Worm (Caenorhabditis elegans) whole organism, midembryonic: Measurements from ENCODE around the gene pgap-1.

Experiments
- T22C8.4 ChIP-seq: fragments of 200-800 bp; sonication (Bioruptor generic); IDR thresholded peaks from 2 replicates; pipeline ENCODE4 v1.3.6; 2022; ENCODE audit warnings: missing genetic modification characterization, missing compliant biosample characterization
- cog-1 ChIP-seq: sonication (generic microtip); optimal IDR thresholded peaks from 2 replicates; lab custom pipeline; 2016; ENCODE audit warnings: missing genetic modification characterization, missing compliant biosample characterization
- flt-1 ChIP-seq: fragments of 200-800 bp; sonication (Bioruptor generic); IDR thresholded peaks from 2 replicates; pipeline ENCODE4 v1.3.6; 2022; ENCODE audit warnings: missing genetic modification characterization, missing compliant biosample characterization
- klf-2 ChIP-seq: fragments of 200-800 bp; sonication (Bioruptor generic); conservative IDR thresholded peaks from 2 replicates; pipeline ENCODE4 v1.3.6; 2022; ENCODE audit warnings: missing genetic modification reagents, missing genetic modification characterization, missing compliant biosample characterization
- med-1 ChIP-seq: sonication (generic microtip); optimal IDR thresholded peaks from 2 replicates; lab custom pipeline; 2017; ENCODE audit warnings: missing genetic modification characterization, mild to moderate bottlenecking, missing compliant biosample characterization, antibody characterized with exemption, missing genetic modification reagents; ENCODE audit not compliant: insufficient read depth
- ref-1 ChIP-seq: fragments of 200-800 bp; sonication (Bioruptor generic); conservative IDR thresholded peaks from 2 replicates; pipeline ENCODE4 v1.3.6; 2022; ENCODE audit warnings: missing genetic modification reagents, missing genetic modification characterization, missing compliant biosample characterization
- tab-1 ChIP-seq: fragments of 200-800 bp; sonication (Bioruptor generic); IDR thresholded peaks from 2 replicates; pipeline ENCODE4 v1.3.6; 2022; ENCODE audit warnings: missing genetic modification characterization, missing compliant biosample characterization
- ztf-23 ChIP-seq: fragments of 200-800 bp; sonication (Bioruptor generic); IDR thresholded peaks from 2 replicates; pipeline ENCODE4 v1.3.6; 2022; ENCODE audit warnings: missing genetic modification reagents, missing genetic modification characterization, missing compliant biosample characterization
- ztf-29 ChIP-seq: fragments of 200-800 bp; sonication (Bioruptor generic); IDR thresholded peaks from 2 replicates; pipeline ENCODE4 v1.3.6; 2022; ENCODE audit warnings: missing genetic modification reagents, missing genetic modification characterization, missing compliant biosample characterization

pgap-1 gene

DNA sequence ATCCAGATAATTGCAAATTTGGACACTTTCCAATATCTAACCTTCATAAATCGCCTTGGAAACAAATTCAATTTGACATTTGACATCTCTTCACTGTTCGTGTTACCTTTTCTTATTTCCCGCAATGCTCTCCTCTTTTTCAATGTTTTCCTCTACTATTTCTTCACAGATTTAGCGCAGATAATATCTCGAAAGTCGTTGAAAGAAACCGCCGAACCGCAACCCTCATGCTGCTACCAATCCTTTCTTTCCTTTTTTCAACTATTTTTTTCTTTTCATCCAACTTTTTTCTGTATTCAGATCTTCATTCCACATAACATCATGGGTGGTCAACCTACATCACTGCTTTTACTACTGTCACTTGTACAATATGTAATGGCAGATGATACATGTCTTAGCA, 7.3 kb upstream of the pgap-1 start, which contains the start of gene T19B10.5:
Gene T19B10.5, plus strand, starts transcription at position 301 of the 400 bp plus-strand sequence.
- TF ChIP-seq med-1 (GFP tag; lab: Kevin White, UChicago) (no peak), flt-1 (GFP tag; lab: Robert Waterston, UW) (no peak), T22C8.4 (GFP tag; lab: Robert Waterston, UW) (no peak), ztf-29 (GFP tag; lab: Robert Waterston, UW) (no peak), ref-1 (GFP tag; lab: Robert Waterston, UW) (no peak)

DNA sequence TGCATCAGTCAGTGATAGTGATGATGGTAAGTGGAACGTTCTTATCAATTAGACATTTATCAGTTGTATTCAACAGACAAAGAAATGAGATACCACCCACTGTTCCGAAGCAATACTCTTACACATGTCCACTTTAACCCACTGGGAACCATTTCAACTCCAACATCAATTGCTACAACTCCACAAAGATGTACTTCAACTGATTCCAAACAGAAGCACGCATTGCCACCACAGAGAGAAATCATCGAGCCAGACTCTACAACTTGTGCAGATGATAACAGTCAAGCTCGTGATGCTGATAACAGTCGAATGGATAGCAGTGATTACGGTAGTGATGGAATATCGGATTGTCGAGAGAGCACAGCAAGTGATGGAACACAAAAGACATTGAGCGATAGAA, 5.8 kb upstream of the pgap-1 start:
- no peak for TF ChIP-seq cog-1 (tag; lab: Kevin White, UChicago)
- no peak for TF ChIP-seq ztf-29 (GFP tag; lab: Robert Waterston, UW)
- no peak for TF ChIP-seq ztf-23 (GFP tag; lab: Robert Waterston, UW)
- TF ChIP-seq T22C8.4 (GFP tag; lab: Robert Waterston, UW): no peak
- TF ChIP-seq ref-1 (GFP tag; lab: Robert Waterston, UW): no peak
- no peak for TF ChIP-seq med-1 (GFP tag; lab: Kevin White, UChicago)
- TF ChIP-seq flt-1 (GFP tag; lab: Robert Waterston, UW): no peak
- TF ChIP-seq klf-2 (GFP tag; lab: Robert Waterston, UW): no peak
- TF ChIP-seq tab-1 (GFP tag; lab: Robert Waterston, UW): no peak

DNA sequence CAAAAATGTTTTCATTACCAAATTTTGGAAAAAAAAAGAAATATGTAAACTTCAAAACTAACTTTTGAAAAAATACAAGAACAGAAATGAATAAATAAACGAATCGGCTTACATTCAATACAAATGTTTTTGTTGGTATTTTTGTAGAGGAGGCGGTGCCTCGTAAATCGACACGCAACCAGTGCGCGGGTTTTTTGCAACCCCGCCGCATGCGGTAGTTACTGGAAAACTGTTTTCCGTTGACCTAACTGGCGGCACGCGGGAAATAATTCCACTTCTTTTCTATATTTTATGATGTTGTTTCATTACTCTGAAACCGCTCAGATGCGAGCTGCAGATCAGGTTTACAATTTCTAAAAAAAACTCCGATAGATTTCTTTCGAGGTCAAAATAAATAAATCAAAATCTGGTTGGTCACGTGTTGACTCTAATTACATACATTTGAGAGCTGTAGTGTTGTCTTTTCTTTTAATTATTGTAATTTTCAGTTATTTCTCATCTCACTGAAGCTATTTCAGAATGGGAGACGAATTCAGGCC, 2.4 kb upstream of the pgap-1 start, which contains the start of the genes dvc-1 and ima-1:
Gene dvc-1, minus strand, starts transcription at position 145 of the 539 bp plus-strand sequence.
Gene ima-1, plus strand, starts transcription at position 489 of the 539 bp plus-strand sequence.
- peak; percentile 84 for TF ChIP-seq ztf-23 (GFP tag; lab: Robert Waterston, UW)
- peak; percentile 73 for TF ChIP-seq klf-2 (GFP tag; lab: Robert Waterston, UW)
- TF ChIP-seq cog-1 (tag; lab: Kevin White, UChicago): peak; percentile 78
- peak; percentile 92 for TF ChIP-seq med-1 (GFP tag; lab: Kevin White, UChicago)
- TF ChIP-seq ztf-29 (GFP tag; lab: Robert Waterston, UW): peak; percentile 27; the same call in 1 of the 2 replicates
- TF ChIP-seq ref-1 (GFP tag; lab: Robert Waterston, UW): no peak
- TF ChIP-seq flt-1 (GFP tag; lab: Robert Waterston, UW): peak; percentile 87
- peak; percentile 57 for TF ChIP-seq T22C8.4 (GFP tag; lab: Robert Waterston, UW)
- TF ChIP-seq tab-1 (GFP tag; lab: Robert Waterston, UW): peak; percentile 84

DNA sequence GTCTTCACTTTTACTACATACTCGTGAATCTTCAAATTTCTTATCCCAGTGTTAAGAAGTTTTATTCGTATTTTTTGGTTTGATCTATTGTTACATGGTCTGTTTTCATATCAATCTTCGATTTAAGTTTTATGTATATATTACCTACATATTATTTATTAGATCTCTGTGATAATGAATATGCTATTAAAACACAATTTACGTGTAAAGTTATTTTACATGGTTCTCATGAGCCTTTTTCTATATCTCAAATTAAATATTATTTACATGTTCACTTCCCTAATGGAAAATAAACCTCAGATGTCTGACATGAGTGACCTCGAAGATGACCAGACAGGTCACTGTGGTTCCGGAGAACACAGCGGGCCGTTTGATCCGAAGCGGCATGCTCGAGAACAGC, 2.9 kb downstream of the pgap-1 start, which contains the start of gene mxl-1:
Gene mxl-1, plus strand, starts transcription at position 301 of the 400 bp plus-strand sequence.
- TF ChIP-seq ztf-23 (GFP tag; lab: Robert Waterston, UW) (no peak), T22C8.4 (GFP tag; lab: Robert Waterston, UW) (no peak), med-1 (GFP tag; lab: Kevin White, UChicago) (no peak), cog-1 (tag; lab: Kevin White, UChicago) (no peak), flt-1 (GFP tag; lab: Robert Waterston, UW) (no peak)

DNA sequence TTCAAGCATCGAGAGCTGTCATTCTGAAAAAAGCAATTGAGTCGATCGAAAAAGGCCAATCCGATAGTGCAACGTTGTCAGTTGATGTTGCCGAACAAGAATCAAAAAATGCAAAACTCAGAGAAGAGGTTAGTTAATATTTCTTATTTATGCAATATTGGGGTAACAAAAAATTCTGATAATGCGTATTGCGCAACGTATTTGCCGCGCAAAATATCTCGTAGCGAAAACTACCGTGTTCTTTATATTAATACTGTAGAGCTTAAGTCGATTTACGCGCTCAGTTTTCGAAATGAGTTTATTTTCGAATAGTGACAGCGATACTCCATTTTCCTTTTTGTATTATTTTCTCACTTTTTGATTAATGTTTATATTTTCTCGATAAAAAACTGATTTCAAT, 3.3 kb downstream of the pgap-1 start:
- TF ChIP-seq cog-1 (tag; lab: Kevin White, UChicago): no peak
- no peak for TF ChIP-seq ztf-23 (GFP tag; lab: Robert Waterston, UW)
- no peak for TF ChIP-seq ref-1 (GFP tag; lab: Robert Waterston, UW)
- no peak for TF ChIP-seq klf-2 (GFP tag; lab: Robert Waterston, UW)
- no peak for TF ChIP-seq med-1 (GFP tag; lab: Kevin White, UChicago)
- no peak for TF ChIP-seq T22C8.4 (GFP tag; lab: Robert Waterston, UW)

DNA sequence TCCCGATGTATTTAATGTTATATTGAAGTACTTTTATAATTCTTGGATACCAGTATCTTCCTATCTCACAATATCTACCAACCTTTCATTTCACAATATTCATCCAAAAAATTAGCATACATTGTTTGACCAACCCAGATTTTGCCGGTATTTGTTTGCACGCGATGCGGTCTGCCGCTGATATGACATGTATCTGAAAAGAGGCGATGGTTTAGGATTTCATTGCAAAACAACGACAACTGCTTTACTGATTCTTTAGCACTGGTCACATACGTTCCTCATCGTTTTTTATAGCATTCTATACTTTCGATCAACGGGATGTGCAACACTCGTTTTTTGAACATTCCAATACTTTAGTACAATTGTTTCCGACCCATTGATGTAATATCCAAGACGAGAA, 6.2 kb downstream of the pgap-1 start, which contains the start of gene mam-4:
Gene mam-4, plus strand, starts transcription at position 301 of the 400 bp plus-strand sequence.
- TF ChIP-seq med-1 (GFP tag; lab: Kevin White, UChicago) (no peak), T22C8.4 (GFP tag; lab: Robert Waterston, UW) (no peak), tab-1 (GFP tag; lab: Robert Waterston, UW) (no peak), klf-2 (GFP tag; lab: Robert Waterston, UW) (no peak), ztf-23 (GFP tag; lab: Robert Waterston, UW) (no peak), cog-1 (tag; lab: Kevin White, UChicago) (no peak)

DNA sequence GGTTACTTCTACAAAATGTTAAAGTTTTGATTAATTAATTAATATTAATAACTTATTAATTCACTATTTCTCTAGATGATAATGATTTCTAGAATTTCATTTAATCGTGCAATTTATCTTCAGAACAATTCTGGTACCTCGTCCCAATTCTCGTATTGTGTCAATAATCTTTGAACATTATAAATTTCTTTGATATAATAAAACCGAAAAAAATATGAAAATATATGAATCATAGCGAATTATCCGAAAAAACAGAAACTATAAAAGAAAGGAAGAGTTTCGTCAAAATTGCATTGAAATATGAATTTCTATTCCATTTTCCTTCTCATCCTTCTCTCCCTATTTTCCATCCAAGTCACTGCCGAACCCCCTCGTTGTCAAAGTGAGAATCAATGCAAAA, 9.1 kb downstream of the pgap-1 start, which contains the start of gene T19B10.12:
Gene T19B10.12, plus strand, starts transcription at position 301 of the 400 bp plus-strand sequence.
- TF ChIP-seq ztf-29 (GFP tag; lab: Robert Waterston, UW) (no peak), T22C8.4 (GFP tag; lab: Robert Waterston, UW) (no peak), klf-2 (GFP tag; lab: Robert Waterston, UW) (no peak), cog-1 (tag; lab: Kevin White, UChicago) (no peak), flt-1 (GFP tag; lab: Robert Waterston, UW) (no peak), med-1 (GFP tag; lab: Kevin White, UChicago) (no peak), ref-1 (GFP tag; lab: Robert Waterston, UW) (no peak), ztf-23 (GFP tag; lab: Robert Waterston, UW) (no peak), tab-1 (GFP tag; lab: Robert Waterston, UW) (no peak)

DNA sequence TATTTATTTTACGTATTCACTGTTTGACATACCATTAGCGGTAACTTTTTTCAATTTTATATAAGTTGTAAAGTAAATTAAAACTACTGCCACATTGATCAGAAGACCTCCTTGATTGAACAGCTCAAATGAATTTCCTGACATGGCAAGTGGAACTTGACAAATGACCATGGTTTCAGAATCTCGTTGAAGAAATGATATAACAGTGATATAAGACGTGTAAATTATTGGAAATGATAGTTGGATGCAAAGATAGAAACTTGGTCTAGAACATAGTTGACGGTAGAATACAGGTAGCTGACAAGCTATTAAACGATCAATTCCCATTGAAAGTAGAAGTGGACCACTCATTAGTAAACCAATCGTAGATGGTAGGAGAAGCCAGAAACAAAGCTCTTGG, 10.1 kb downstream of the pgap-1 start:
- TF ChIP-seq tab-1 (GFP tag; lab: Robert Waterston, UW): no peak

DNA sequence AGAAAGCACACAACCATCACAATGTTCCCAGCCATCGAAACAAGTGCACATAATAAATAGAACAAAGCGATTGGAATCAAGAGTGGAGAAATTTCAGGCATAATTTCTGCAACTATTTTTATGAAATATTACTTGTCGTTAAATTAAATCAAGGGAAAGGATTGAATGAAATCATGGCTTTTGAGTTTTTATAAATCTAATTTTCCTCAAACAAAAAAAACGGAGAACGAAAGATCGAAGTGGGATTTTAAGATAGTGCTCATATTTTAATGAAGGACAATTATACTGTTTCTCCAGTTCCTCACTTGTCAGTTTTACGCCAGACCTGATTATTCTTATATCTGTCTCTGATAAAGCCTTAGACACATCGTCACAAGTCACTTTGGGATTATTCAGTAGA, 10.7 kb downstream of the pgap-1 start, which contains the start of gene srsx-33:
Gene srsx-33, minus strand, starts transcription at position 101 of the 400 bp plus-strand sequence.
- TF ChIP-seq ztf-23 (GFP tag; lab: Robert Waterston, UW) (no peak), ref-1 (GFP tag; lab: Robert Waterston, UW) (no peak), tab-1 (GFP tag; lab: Robert Waterston, UW) (no peak), cog-1 (tag; lab: Kevin White, UChicago) (no peak), ztf-29 (GFP tag; lab: Robert Waterston, UW) (no peak), flt-1 (GFP tag; lab: Robert Waterston, UW) (no peak), klf-2 (GFP tag; lab: Robert Waterston, UW) (no peak), T22C8.4 (GFP tag; lab: Robert Waterston, UW) (no peak), med-1 (GFP tag; lab: Kevin White, UChicago) (no peak)
